Fruit fly (Drosophila melanogaster) whole organism, wandering third instar larva: ENCODE results near the gene CG15725.
A peak's percentile ranks its signal among the peaks of the same experiment; 100 is the strongest.

ENCODE experiments used
- Abd-B ChIP-seq: fragments of >200 bp; optimal IDR thresholded peaks from 2 replicates; lab custom pipeline; 2017; ENCODE audit warnings: missing biosample characterization, missing genetic modification characterization
- Dif ChIP-seq: fragments of 200-275, 200-300 bp; sonication (Bioruptor generic); optimal IDR thresholded peaks from 2 replicates; lab custom pipeline; 2018; ENCODE audit warnings: missing biosample characterization, missing genetic modification characterization; ENCODE audit not compliant: partially characterized antibody
- Hnf4 ChIP-seq: fragments of 200-800 bp; sonication (Bioruptor generic); optimal IDR thresholded peaks from 2 replicates; lab custom pipeline; 2016; ENCODE audit warnings: missing biosample characterization, mild to moderate bottlenecking, missing genetic modification characterization
- Hr83 ChIP-seq: fragments of 200-300 bp; sonication (Bioruptor generic); optimal IDR thresholded peaks from 2 replicates; lab custom pipeline; 2016; ENCODE audit warnings: missing biosample characterization, mild to moderate bottlenecking, missing genetic modification characterization, moderate library complexity; ENCODE audit not compliant: poor library complexity, severe bottlenecking
- dl ChIP-seq, 2 experiments: fragments of 175-275, 200-275 bp in 1 of 2; fragments of 200-275 bp in 1 of 2; sonication (Bioruptor generic); optimal IDR thresholded peaks; lab custom pipeline; 2018; ENCODE audit warnings: mild to moderate bottlenecking in 2 of 2, missing biosample characterization in 2 of 2, missing genetic modification characterization in 2 of 2, moderate library complexity in 2 of 2; ENCODE audit not compliant: partially characterized antibody in 2 of 2, insufficient read depth in 1 of 2
- dsf ChIP-seq: sonication (Bioruptor generic); optimal IDR thresholded peaks from 2 replicates; lab custom pipeline; 2016; ENCODE audit warnings: missing biosample characterization, missing genetic modification characterization, borderline replicate concordance
- ey ChIP-seq: fragments of 200-800 bp; sonication (Bioruptor generic); optimal IDR thresholded peaks from 2 replicates; lab custom pipeline; 2016; ENCODE audit warnings: missing biosample characterization, missing genetic modification characterization
- h ChIP-seq: fragments of 200-800 bp; sonication (Bioruptor generic); optimal IDR thresholded peaks from 3 replicates; lab custom pipeline; 2016; ENCODE audit warnings: missing biosample characterization, mild to moderate bottlenecking, missing genetic modification characterization
- lola ChIP-seq: fragments of >200 bp; optimal IDR thresholded peaks from 2 replicates; lab custom pipeline; 2017; ENCODE audit warnings: missing biosample characterization, missing genetic modification characterization
- rgr ChIP-seq: fragments of 200-800 bp; sonication (Bioruptor generic); optimal IDR thresholded peaks from 3 replicates; lab custom pipeline; 2016; ENCODE audit warnings: missing biosample characterization, mild to moderate bottlenecking, missing genetic modification characterization
- sage ChIP-seq: fragments of 200-800 bp; sonication (Bioruptor generic); optimal IDR thresholded peaks from 2 replicates; lab custom pipeline; 2016; ENCODE audit warnings: missing biosample characterization, mild to moderate bottlenecking, missing genetic modification characterization
- tai ChIP-seq: sonication (Bioruptor generic); optimal IDR thresholded peaks from 2 replicates; lab custom pipeline; 2016; ENCODE audit warnings: missing biosample characterization, missing genetic modification characterization
- usp ChIP-seq: fragments of >200 bp; optimal IDR thresholded peaks from 2 replicates; lab custom pipeline; 2017; ENCODE audit warnings: missing biosample characterization, missing genetic modification characterization

dm6 chrX:12672317-12673172 is 33.1 kb upstream of the CG15725 start:
- no peak for TF ChIP-seq tai (GFP tag; lab: Kevin White, UChicago)
- TF ChIP-seq dl (GFP tag; optimal IDR thresholded peaks at IDR 0.05; lab: Kevin White, UChicago; ENCODE audit: insufficient read depth in 1 of 2, partially characterized antibody in 2 of 2), result peak in 1 of 2 experiments; percentile 48
- TF ChIP-seq Hr83 (GFP tag; lab: Kevin White, UChicago), result peak; percentile 7
- TF ChIP-seq Abd-B (GFP tag; lab: Kevin White, UChicago), result no peak
- peak; percentile 42 for TF ChIP-seq Dif (GFP tag; lab: Kevin White, UChicago)
- TF ChIP-seq ey (GFP tag; lab: Kevin White, UChicago), result peak; percentile 34
- TF ChIP-seq h, result peak; percentile 33
- no peak for TF ChIP-seq sage (GFP tag; lab: Kevin White, UChicago)
- TF ChIP-seq Hnf4 (GFP tag; lab: Kevin White, UChicago), result no peak
- no peak for TF ChIP-seq lola (GFP tag; lab: Kevin White, UChicago)
- TF ChIP-seq usp (GFP tag; lab: Kevin White, UChicago), result no peak
- no peak for TF ChIP-seq dsf (GFP tag; lab: Kevin White, UChicago)
- TF ChIP-seq rgr (GFP tag; lab: Kevin White, UChicago), result no peak
